Worm (Caenorhabditis elegans): Measurements from ENCODE around the gene ttx-3.

ttx-3 gene

ce11 chrX:11745821-11746485 lies 23.2 kb downstream of the ttx-3 start, which contains the start of gene C40H5.2:
TSS of gene C40H5.2 (plus strand) at chrX:11746076.
- TF ChIP-seq snu-23 (GFP tag; optimal IDR thresholded peaks at IDR 0.05) = no peak
- TF ChIP-seq nhr-71 (tag; optimal IDR thresholded peaks at IDR 0.05) = no peak
- TF ChIP-seq efl-1 (optimal IDR thresholded peaks at IDR 0.05) = no peak
- TF ChIP-seq efl-1 (GFP tag; optimal IDR thresholded peaks at IDR 0.05 in 1 of 2) = peak in 1 of 2 experiments; percentile 75
- TF ChIP-seq nhr-237 (tag; optimal IDR thresholded peaks at IDR 0.05) = no peak
- no peak for TF ChIP-seq lsy-2 (tag; optimal IDR thresholded peaks at IDR 0.05)
- TF ChIP-seq hlh-17 (GFP tag; optimal IDR thresholded peaks at IDR 0.05; ENCODE audit: borderline replicate concordance) = no peak
- no peak for TF ChIP-seq ceh-8 (GFP tag; optimal IDR thresholded peaks at IDR 0.05)
- no peak for TF ChIP-seq pqm-1 (tag; optimal IDR thresholded peaks at IDR 0.05)

- TF ChIP-seq lin-14 (GFP tag; optimal IDR thresholded peaks at IDR 0.05) (peak; percentile 28), ces-1 (GFP tag; optimal IDR thresholded peaks at IDR 0.05) (peak; percentile 1), hpl-2 (GFP tag; optimal IDR thresholded peaks at IDR 0.05) (no peak)
Observed at ce11 chrX:11743723-11744122, 25.5 kb downstream of the ttx-3 start.

- no peak for TF ChIP-seq pag-3 (tag; optimal IDR thresholded peaks at IDR 0.05; ENCODE audit: borderline replicate concordance, insufficient read depth)
- no peak for TF ChIP-seq snpc-4 (tag; optimal IDR thresholded peaks at IDR 0.05)
- peak; percentile 92 for TF ChIP-seq elt-2 (tag; optimal IDR thresholded peaks at IDR 0.05)
- TF ChIP-seq Y116A8C.19 (tag; optimal IDR thresholded peaks at IDR 0.05; ENCODE audit: borderline replicate concordance) = no peak
- TF ChIP-seq rnt-1 (tag; optimal IDR thresholded peaks at IDR 0.05) = no peak
- TF ChIP-seq pqm-1 (tag; optimal IDR thresholded peaks at IDR 0.05) = peak; percentile 46
- no peak for TF ChIP-seq ceh-90 (tag; optimal IDR thresholded peaks at IDR 0.05)
- TF ChIP-seq nhr-71 (tag; optimal IDR thresholded peaks at IDR 0.05) = peak; percentile 47
- TF ChIP-seq vab-15 (tag; optimal IDR thresholded peaks at IDR 0.05) = no peak
- TF ChIP-seq swsn-7 (tag; optimal IDR thresholded peaks at IDR 0.05) = no peak
- TF ChIP-seq mep-1 (tag; optimal IDR thresholded peaks at IDR 0.05) = no peak
- no peak for TF ChIP-seq zip-4 (GFP tag; optimal IDR thresholded peaks at IDR 0.05)
- no peak for TF ChIP-seq nhr-12 (tag; optimal IDR thresholded peaks at IDR 0.05)
- TF ChIP-seq ztf-4 (tag; optimal IDR thresholded peaks at IDR 0.05) = no peak
- TF ChIP-seq fkh-8 (tag; optimal IDR thresholded peaks at IDR 0.05) = peak; percentile 10
- no peak for TF ChIP-seq nhr-28 (tag; optimal IDR thresholded peaks at IDR 0.05)
- TF ChIP-seq C04F5.9 (tag; optimal IDR thresholded peaks at IDR 0.05) = no peak
- no peak for TF ChIP-seq unc-98 (GFP tag; IDR thresholded peaks at IDR 0.05)
- peak; percentile 45 for TF ChIP-seq nhr-20 (tag; optimal IDR thresholded peaks at IDR 0.05)
- TF ChIP-seq mab-9 (GFP tag; IDR thresholded peaks at IDR 0.05) = no peak
- TF ChIP-seq isw-1 (GFP tag; IDR thresholded peaks at IDR 0.05) = no peak
- no peak for TF ChIP-seq F16B12.6 (tag; optimal IDR thresholded peaks at IDR 0.05)
- no peak for TF ChIP-seq unc-130 (tag; optimal IDR thresholded peaks at IDR 0.05)
- TF ChIP-seq nhr-77 (tag; optimal IDR thresholded peaks at IDR 0.05) = no peak
- no peak for TF ChIP-seq irx-1 (tag; optimal IDR thresholded peaks at IDR 0.05)
- no peak for TF ChIP-seq unc-62 (GFP tag; optimal IDR thresholded peaks at IDR 0.05)
- no peak for TF ChIP-seq ama-1 (optimal IDR thresholded peaks at IDR 0.05)
- no peak for TF ChIP-seq nhr-85 (tag)
- no peak for TF ChIP-seq dpl-1 (GFP tag; optimal IDR thresholded peaks at IDR 0.05)
- TF ChIP-seq nhr-90 (tag; optimal IDR thresholded peaks at IDR 0.05; ENCODE audit: poor library complexity) = peak; percentile 36
- no peak for TF ChIP-seq tbx-2 (tag; optimal IDR thresholded peaks at IDR 0.05)
- no peak for TF ChIP-seq skn-1 (tag; optimal IDR thresholded peaks at IDR 0.05)
- no peak for TF ChIP-seq mef-2 (tag; optimal IDR thresholded peaks at IDR 0.05)
- no peak for TF ChIP-seq nhr-47 (tag; optimal IDR thresholded peaks at IDR 0.05)
- peak in 1 of 2 experiments; percentile 30 for TF ChIP-seq lin-35 (GFP tag; optimal IDR thresholded peaks at IDR 0.05)
- TF ChIP-seq aly-2 (tag; optimal IDR thresholded peaks at IDR 0.05) = no peak
- no peak for TF ChIP-seq fkh-4 (tag; optimal IDR thresholded peaks at IDR 0.05; ENCODE audit: borderline replicate concordance)
- TF ChIP-seq dsc-1 (tag; optimal IDR thresholded peaks at IDR 0.05) = peak; percentile 39
- TF ChIP-seq ceh-88 (GFP tag; IDR thresholded peaks at IDR 0.05) = no peak
- TF ChIP-seq hpl-2 (GFP tag; optimal IDR thresholded peaks at IDR 0.05) = no peak
Observed at ce11 chrX:11738602-11739100, 30.5 kb downstream of the ttx-3 start, which contains the start of gene nspa-9. TSS of gene nspa-9 (plus strand) at chrX:11739050.

Data from whole organism, L1 larva.